Worm (Caenorhabditis elegans) whole organism, late embryonic: ENCODE data around the gene K02C4.5.

ENCODE experiments used
- C08G9.2 ChIP-seq: sonication (generic microtip); optimal IDR thresholded peaks from 2 replicates; lab custom pipeline; 2016; ENCODE audit warnings: mild to moderate bottlenecking, missing genetic modification characterization, moderate library complexity, missing compliant biosample characterization
- C38D4.7 ChIP-seq: fragments of 200-800 bp; sonication (Bioruptor generic); optimal IDR thresholded peaks from 2 replicates; lab custom pipeline; 2018; ENCODE audit warnings: mild to moderate bottlenecking, missing genetic modification characterization, moderate library complexity, missing compliant biosample characterization
- F13H6.1 ChIP-seq: sonication (generic microtip); optimal IDR thresholded peaks from 2 replicates; lab custom pipeline; 2016; ENCODE audit warnings: missing genetic modification characterization, missing compliant biosample characterization
- K09A11.1 ChIP-seq: sonication (generic microtip); optimal IDR thresholded peaks from 2 replicates; lab custom pipeline; 2017; ENCODE audit warnings: antibody characterized with exemption, mild to moderate bottlenecking, missing genetic modification characterization, missing compliant biosample characterization; ENCODE audit not compliant: insufficient read depth
- Y22D7AL.16 ChIP-seq: sonication (generic microtip); optimal IDR thresholded peaks from 2 replicates; lab custom pipeline; 2016; ENCODE audit warnings: missing genetic modification characterization, missing compliant biosample characterization
- ama-1 ChIP-seq: fragments of 150-350 bp; optimal IDR thresholded peaks from 2 replicates; lab custom pipeline; 2014
- ceh-14 ChIP-seq: sonication (generic microtip); optimal IDR thresholded peaks from 2 replicates; lab custom pipeline; 2016; ENCODE audit warnings: missing genotype, missing genetic modification characterization, missing compliant biosample characterization
- ceh-19 ChIP-seq: fragments of 200-800 bp; sonication (Bioruptor generic); optimal IDR thresholded peaks from 2 replicates; lab custom pipeline; 2018; ENCODE audit warnings: mild to moderate bottlenecking, missing genetic modification characterization, missing compliant biosample characterization
- ceh-22 ChIP-seq: sonication (generic microtip); optimal IDR thresholded peaks from 2 replicates; lab custom pipeline; 2017; ENCODE audit warnings: missing biosample characterization, missing genetic modification characterization
- ceh-24 ChIP-seq: sonication (generic microtip); optimal IDR thresholded peaks from 2 replicates; lab custom pipeline; 2016; ENCODE audit warnings: mild to moderate bottlenecking, missing genetic modification characterization, missing compliant biosample characterization
- ceh-31 ChIP-seq: sonication (generic microtip); optimal IDR thresholded peaks from 2 replicates; lab custom pipeline; 2016; ENCODE audit warnings: missing genetic modification characterization, missing compliant biosample characterization
- ceh-34 ChIP-seq: sonication (generic microtip); optimal IDR thresholded peaks from 2 replicates; lab custom pipeline; 2016; ENCODE audit warnings: mild to moderate bottlenecking, missing genetic modification characterization, missing compliant biosample characterization
- ceh-45 ChIP-seq: fragments of 200-800 bp; sonication (Bioruptor generic); IDR thresholded peaks from 2 replicates; pipeline ENCODE4 v1.3.6; 2022; ENCODE audit warnings: missing genetic modification reagents, missing genetic modification characterization, missing compliant biosample characterization
- ceh-48 ChIP-seq: sonication (generic microtip); optimal IDR thresholded peaks from 2 replicates; lab custom pipeline; 2016; ENCODE audit warnings: missing genetic modification characterization, inconsistent platforms, missing compliant biosample characterization
- ceh-6 ChIP-seq: fragments of 200-800 bp; sonication (Bioruptor generic); optimal IDR thresholded peaks from 2 replicates; lab custom pipeline; 2018; ENCODE audit warnings: mild to moderate bottlenecking, missing genetic modification characterization, missing compliant biosample characterization
- ceh-9 ChIP-seq: sonication (generic microtip); optimal IDR thresholded peaks from 2 replicates; lab custom pipeline; 2016; ENCODE audit warnings: mild to moderate bottlenecking, missing genetic modification characterization, inconsistent platforms, missing compliant biosample characterization
- dmd-4 ChIP-seq: sonication (generic microtip); optimal IDR thresholded peaks from 2 replicates; lab custom pipeline; 2016; ENCODE audit warnings: borderline replicate concordance, missing genetic modification characterization, missing compliant biosample characterization
- dve-1 ChIP-seq: sonication (generic microtip); optimal IDR thresholded peaks from 2 replicates; lab custom pipeline; 2017; ENCODE audit warnings: antibody characterized with exemption, mild to moderate bottlenecking, missing genetic modification characterization, missing compliant biosample characterization
- elt-2 ChIP-seq: sonication (generic microtip); optimal IDR thresholded peaks from 2 replicates; lab custom pipeline; 2016; ENCODE audit warnings: missing genetic modification reagents, missing genetic modification characterization, missing compliant biosample characterization
- elt-4 ChIP-seq: sonication (generic microtip); optimal IDR thresholded peaks from 2 replicates; lab custom pipeline; 2016; ENCODE audit warnings: missing genetic modification characterization, missing compliant biosample characterization
- ets-4 ChIP-seq: sonication (generic microtip); optimal IDR thresholded peaks from 2 replicates; lab custom pipeline; 2016; ENCODE audit warnings: missing genetic modification characterization, missing compliant biosample characterization
- eyg-1 ChIP-seq: sonication (generic microtip); optimal IDR thresholded peaks from 2 replicates; lab custom pipeline; 2016; ENCODE audit warnings: missing genotype, missing genetic modification characterization, missing compliant biosample characterization
- fkh-10 ChIP-seq: fragments of 150-350 bp; optimal IDR thresholded peaks from 2 replicates; lab custom pipeline; 2014; ENCODE audit warnings: missing biosample characterization, missing genetic modification reagents, missing genetic modification characterization
- fkh-6 ChIP-seq: sonication (generic microtip); optimal IDR thresholded peaks from 2 replicates; lab custom pipeline; 2016; ENCODE audit warnings: missing genetic modification characterization, missing compliant biosample characterization
- gmeb-2 ChIP-seq: sonication (generic microtip); optimal IDR thresholded peaks from 2 replicates; lab custom pipeline; 2016; ENCODE audit warnings: missing genetic modification characterization, inconsistent platforms, missing compliant biosample characterization
- hlh-15 ChIP-seq: sonication (generic microtip); optimal IDR thresholded peaks from 2 replicates; lab custom pipeline; 2016; ENCODE audit warnings: missing genetic modification characterization, missing compliant biosample characterization
- hlh-30 ChIP-seq: sonication (generic microtip); optimal IDR thresholded peaks from 2 replicates; lab custom pipeline; 2017; ENCODE audit warnings: antibody characterized with exemption, missing genetic modification characterization, missing compliant biosample characterization; ENCODE audit not compliant: insufficient read depth
- hlh-6 ChIP-seq: sonication (generic microtip); optimal IDR thresholded peaks from 2 replicates; lab custom pipeline; 2016; ENCODE audit warnings: missing genotype, missing genetic modification characterization, missing compliant biosample characterization
- hlh-8 ChIP-seq: sonication (generic microtip); optimal IDR thresholded peaks from 2 replicates; lab custom pipeline; 2016; ENCODE audit warnings: missing genotype, missing genetic modification characterization, missing compliant biosample characterization
- lim-6 ChIP-seq: sonication (generic microtip); optimal IDR thresholded peaks from 2 replicates; lab custom pipeline; 2016; ENCODE audit warnings: missing genetic modification characterization, missing compliant biosample characterization
- lin-11 ChIP-seq: fragments of 200-800 bp; sonication (Bioruptor generic); optimal IDR thresholded peaks from 2 replicates; lab custom pipeline; 2018; ENCODE audit warnings: mild to moderate bottlenecking, missing genetic modification characterization, missing compliant biosample characterization
- madf-2 ChIP-seq: sonication (generic microtip); optimal IDR thresholded peaks from 2 replicates; lab custom pipeline; 2017; ENCODE audit warnings: missing genetic modification characterization, missing compliant biosample characterization
- nfya-1 ChIP-seq: sonication (generic microtip); optimal IDR thresholded peaks from 2 replicates; lab custom pipeline; 2017; ENCODE audit warnings: missing genetic modification characterization, mild to moderate bottlenecking, missing compliant biosample characterization, antibody characterized with exemption, moderate library complexity
- nhr-232 ChIP-seq: sonication (generic microtip); optimal IDR thresholded peaks from 2 replicates; lab custom pipeline; 2016; ENCODE audit warnings: missing genetic modification characterization, missing compliant biosample characterization
- npax-4 ChIP-seq: sonication (generic microtip); optimal IDR thresholded peaks from 2 replicates; lab custom pipeline; 2016; ENCODE audit warnings: missing genetic modification characterization, missing compliant biosample characterization
- pag-3 ChIP-seq: sonication (generic microtip); optimal IDR thresholded peaks from 2 replicates; lab custom pipeline; 2016; ENCODE audit warnings: missing compliant biosample characterization, missing genetic modification characterization, borderline replicate concordance
- pax-1 ChIP-seq: fragments of 150-350 bp; optimal IDR thresholded peaks from 2 replicates; lab custom pipeline; 2014; ENCODE audit warnings: missing biosample characterization, missing genetic modification characterization
- pqm-1 ChIP-seq: sonication (generic microtip); optimal IDR thresholded peaks from 2 replicates; lab custom pipeline; 2016; ENCODE audit warnings: missing genetic modification characterization, missing compliant biosample characterization
- pros-1 ChIP-seq: fragments of 150-350 bp; optimal IDR thresholded peaks from 2 replicates; lab custom pipeline; 2014; ENCODE audit warnings: missing biosample characterization, missing genetic modification reagents, missing genetic modification characterization
- rnt-1 ChIP-seq: sonication (generic microtip); optimal IDR thresholded peaks from 2 replicates; lab custom pipeline; 2016; ENCODE audit warnings: missing genetic modification characterization, missing compliant biosample characterization
- sox-4 ChIP-seq: sonication (generic microtip); optimal IDR thresholded peaks from 2 replicates; lab custom pipeline; 2017; ENCODE audit warnings: mild to moderate bottlenecking, missing genetic modification characterization, inconsistent platforms, missing compliant biosample characterization
- syd-9 ChIP-seq: sonication (generic microtip); optimal IDR thresholded peaks from 2 replicates; lab custom pipeline; 2016; ENCODE audit warnings: mild to moderate bottlenecking, missing genetic modification characterization, moderate library complexity, missing compliant biosample characterization
- tbx-7 ChIP-seq: sonication (generic microtip); optimal IDR thresholded peaks from 2 replicates; lab custom pipeline; 2016; ENCODE audit warnings: missing genotype, missing genetic modification characterization, missing compliant biosample characterization
- ttx-3 ChIP-seq: sonication (generic microtip); optimal IDR thresholded peaks from 2 replicates; lab custom pipeline; 2016; ENCODE audit warnings: missing genetic modification reagents, missing genetic modification characterization, missing compliant biosample characterization
- unc-3 ChIP-seq, 2 experiments: fragments of 200-800 bp in 1 of 2; sonication (Bioruptor generic) in 1 of 2; sonication (generic microtip) in 1 of 2; conservative IDR thresholded peaks in 1 of 2; optimal IDR thresholded peaks in 1 of 2; 2 replicates each; pipeline versions ENCODE4 v1.3.6 to Lab custom; 2016 to 2022; ENCODE audit warnings: missing compliant biosample characterization in 2 of 2, missing genetic modification characterization in 2 of 2, missing genetic modification reagents in 1 of 2
- unc-42 ChIP-seq: sonication (generic microtip); optimal IDR thresholded peaks from 2 replicates; lab custom pipeline; 2016; ENCODE audit warnings: missing genotype, missing genetic modification characterization, missing compliant biosample characterization
- unc-55 ChIP-seq: sonication (generic microtip); optimal IDR thresholded peaks from 2 replicates; lab custom pipeline; 2017; ENCODE audit warnings: missing biosample characterization, missing genetic modification reagents, missing genetic modification characterization
- unc-86 ChIP-seq: sonication (generic microtip); optimal IDR thresholded peaks from 2 replicates; lab custom pipeline; 2016; ENCODE audit warnings: missing genetic modification characterization, missing compliant biosample characterization
- zip-5 ChIP-seq: sonication (generic microtip); optimal IDR thresholded peaks from 2 replicates; lab custom pipeline; 2016; ENCODE audit warnings: missing genetic modification characterization, missing compliant biosample characterization

K02C4.5 gene

DNA sequence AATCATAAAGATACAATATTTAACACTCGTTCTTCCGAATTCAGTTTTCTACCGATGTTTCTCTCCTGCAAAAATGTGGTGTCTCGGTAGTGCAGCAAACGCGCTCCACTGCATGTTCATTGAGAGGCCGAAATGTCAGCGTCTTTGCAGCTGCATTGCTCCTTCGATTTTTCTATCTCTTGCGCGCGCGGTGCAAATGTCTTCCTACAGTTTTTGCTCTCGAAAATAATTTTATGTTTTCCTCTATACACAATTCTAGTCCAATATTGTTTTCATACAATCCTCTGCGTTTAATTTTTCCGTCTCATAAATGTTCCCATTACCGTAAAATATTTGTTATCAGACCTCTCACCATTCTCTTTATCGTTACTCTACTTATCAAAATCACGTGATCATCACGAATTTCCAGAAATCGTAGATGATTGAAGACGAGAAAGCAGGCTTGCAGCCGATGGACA is 15.9 kb upstream of the K02C4.5 start, which contains the start of gene ufd-2 (continued):
- TF ChIP-seq nhr-232 (tag; lab: Kevin White, UChicago) (no peak), unc-3 (GFP tag; conservative IDR thresholded peaks at IDR 0.05; lab: Robert Waterston, UW) (0 out of 2 replicates have a peak, but pooled peaks have one; percentile 14), unc-3 (tag; optimal IDR thresholded peaks at IDR 0.05; lab: Kevin White, UChicago) (no peak), madf-2 (tag; lab: Kevin White, UChicago) (no peak), gmeb-2 (no peak), ceh-22 (tag; lab: Kevin White, UChicago) (no peak), ceh-48 (tag; lab: Kevin White, UChicago) (peak; percentile 20), ceh-6 (GFP tag; lab: Kevin White, UChicago) (no peak), hlh-15 (tag; lab: Kevin White, UChicago) (no peak), nfya-1 (peak; percentile 63), elt-2 (peak; percentile 79), pax-1 (tag; lab: Kevin White, UChicago) (no peak), F13H6.1 (tag; lab: Kevin White, UChicago) (peak; percentile 68), tbx-7 (tag; lab: Kevin White, UChicago) (peak; percentile 51), eyg-1 (tag; lab: Kevin White, UChicago) (no peak), ceh-24 (no peak), ama-1 (lab: Kevin White, UChicago) (no peak), lin-11 (tag; lab: Kevin White, UChicago) (no peak), npax-4 (tag; lab: Kevin White, UChicago) (no peak), C38D4.7 (GFP tag; lab: Kevin White, UChicago) (no peak), Y22D7AL.16 (tag; lab: Kevin White, UChicago) (no peak), hlh-30 (no peak), ceh-9 (tag; lab: Kevin White, UChicago) (no peak), sox-4 (tag; lab: Kevin White, UChicago) (no peak), rnt-1 (tag; lab: Kevin White, UChicago) (peak; percentile 75), unc-86 (tag; lab: Kevin White, UChicago) (peak; percentile 36), ceh-34 (peak; percentile 48), C08G9.2 (tag; lab: Kevin White, UChicago) (peak; percentile 71), dve-1 (tag; lab: Kevin White, UChicago) (peak; percentile 20), elt-4 (tag; lab: Kevin White, UChicago) (no peak), unc-42 (tag; lab: Kevin White, UChicago) (peak; percentile 66), zip-5 (peak; percentile 64), ttx-3 (tag; lab: Kevin White, UChicago) (no peak), pros-1 (peak; percentile 38), pqm-1 (tag; lab: Kevin White, UChicago) (no peak), ceh-45 (GFP tag; lab: Robert Waterston, UW) (no peak), pag-3 (tag; lab: Kevin White, UChicago) (no peak), ceh-19 (no peak), fkh-10 (GFP tag; lab: Kevin White, UChicago) (no peak), K09A11.1 (no peak), syd-9 (tag; lab: Kevin White, UChicago) (no peak), lim-6 (tag; lab: Kevin White, UChicago) (no peak), unc-55 (GFP tag; lab: Kevin White, UChicago) (peak; percentile 15), hlh-6 (tag; lab: Kevin White, UChicago) (no peak), hlh-8 (tag; lab: Kevin White, UChicago) (peak; percentile 30), ceh-14 (tag; lab: Kevin White, UChicago) (peak; percentile 56), ets-4 (peak; percentile 50), ceh-31 (peak; percentile 94), fkh-6 (peak; percentile 57), dmd-4 (tag; lab: Kevin White, UChicago) (no peak)
